Worm (Caenorhabditis elegans) whole organism, young adult: ENCODE results near the gene pdcd-2.

Experiments used
- B0261.1 ChIP-seq: sonication (generic microtip); optimal IDR thresholded peaks from 2 replicates; lab custom pipeline; 2016; ENCODE audit warnings: mild to moderate bottlenecking, missing genetic modification characterization, moderate library complexity, missing compliant biosample characterization
- F22D6.2 ChIP-seq: sonication (generic microtip); optimal IDR thresholded peaks from 2 replicates; lab custom pipeline; 2016; ENCODE audit warnings: mild to moderate bottlenecking, missing genetic modification characterization, missing compliant biosample characterization
- F23B12.7 ChIP-seq: sonication (generic microtip); optimal IDR thresholded peaks from 2 replicates; lab custom pipeline; 2017; ENCODE audit warnings: missing genetic modification characterization, mild to moderate bottlenecking, missing compliant biosample characterization, antibody characterized with exemption, moderate library complexity; ENCODE audit not compliant: insufficient read depth
- F52B5.7 ChIP-seq: sonication (generic microtip); optimal IDR thresholded peaks from 2 replicates; lab custom pipeline; 2016; ENCODE audit warnings: mild to moderate bottlenecking, missing genetic modification characterization, missing compliant biosample characterization
- K11D2.4 ChIP-seq: fragments of 200-800 bp; sonication (Bioruptor generic); IDR thresholded peaks from 2 replicates; pipeline ENCODE4 v1.3.6; 2022; ENCODE audit warnings: missing genetic modification reagents, missing genetic modification characterization, missing compliant biosample characterization
- ZK185.1 ChIP-seq: sonication (generic microtip); optimal IDR thresholded peaks from 2 replicates; lab custom pipeline; 2016; ENCODE audit warnings: mild to moderate bottlenecking, missing genetic modification characterization, missing compliant biosample characterization; ENCODE audit not compliant: poor library complexity, severe bottlenecking
- atf-7 ChIP-seq: sonication (generic microtip); optimal IDR thresholded peaks from 2 replicates; lab custom pipeline; 2017; ENCODE audit warnings: mild to moderate bottlenecking, missing genetic modification characterization, missing compliant biosample characterization
- ceh-27 ChIP-seq: fragments of 200-800 bp; sonication (Bioruptor generic); optimal IDR thresholded peaks from 2 replicates; lab custom pipeline; 2018; ENCODE audit warnings: mild to moderate bottlenecking, missing genetic modification characterization, moderate library complexity, missing compliant biosample characterization
- ceh-40 ChIP-seq: fragments of 200-800 bp; sonication (Bioruptor generic); IDR thresholded peaks from 2 replicates; pipeline ENCODE4 v1.3.6; 2022; ENCODE audit warnings: missing genetic modification characterization, missing compliant biosample characterization
- chd-7 ChIP-seq: sonication (generic microtip); optimal IDR thresholded peaks from 2 replicates; lab custom pipeline; 2016; ENCODE audit warnings: mild to moderate bottlenecking, missing genetic modification characterization, moderate library complexity, missing compliant biosample characterization
- dox-1 ChIP-seq: fragments of 200-800 bp; sonication (Bioruptor generic); IDR thresholded peaks from 2 replicates; pipeline ENCODE4 v1.3.6; 2022; ENCODE audit warnings: missing genetic modification reagents, missing genetic modification characterization, missing compliant biosample characterization
- dpff-1 ChIP-seq: sonication (generic microtip); optimal IDR thresholded peaks from 2 replicates; lab custom pipeline; 2017; ENCODE audit warnings: mild to moderate bottlenecking, missing genetic modification characterization, missing compliant biosample characterization
- dpl-1 ChIP-seq: fragments of 150-350 bp; optimal IDR thresholded peaks from 2 replicates; lab custom pipeline; 2014; ENCODE audit warnings: missing biosample characterization, missing genetic modification reagents, missing genetic modification characterization
- egl-18 ChIP-seq: fragments of 200-800 bp; sonication (Bioruptor generic); IDR thresholded peaks from 2 replicates; pipeline ENCODE4 v1.3.6; 2022; ENCODE audit warnings: missing genetic modification reagents, missing genetic modification characterization, missing compliant biosample characterization
- hmg-1.2 ChIP-seq: fragments of 200-800 bp; sonication (Bioruptor generic); IDR thresholded peaks from 2 replicates; pipeline ENCODE4 v1.3.6; 2022; ENCODE audit warnings: missing genetic modification reagents, missing genetic modification characterization, missing compliant biosample characterization
- hsf-1 ChIP-seq: fragments of 200-800 bp; sonication (Bioruptor generic); IDR thresholded peaks from 2 replicates; pipeline ENCODE4 v1.3.6; 2022; ENCODE audit warnings: missing genetic modification reagents, missing genetic modification characterization, missing compliant biosample characterization
- lin-26 ChIP-seq: fragments of 200-800 bp; sonication (Bioruptor generic); IDR thresholded peaks from 2 replicates; pipeline ENCODE4 v1.3.6; 2022; ENCODE audit warnings: missing genetic modification reagents, missing genetic modification characterization, missing compliant biosample characterization
- lin-35 ChIP-seq, 3 experiments: fragments of 150-350 bp in 2 of 3; sonication (generic microtip) in 1 of 3; optimal IDR thresholded peaks; 2 replicates each; lab custom pipeline; 2014 to 2018; ENCODE audit warnings: missing biosample characterization in 3 of 3, missing genetic modification characterization in 3 of 3, missing genetic modification reagents in 3 of 3
- lin-54 ChIP-seq: fragments of 200-800 bp; sonication (Bioruptor generic); optimal IDR thresholded peaks from 2 replicates; lab custom pipeline; 2018; ENCODE audit warnings: mild to moderate bottlenecking, missing genetic modification characterization, missing compliant biosample characterization
- lir-1 ChIP-seq: fragments of 200-800 bp; sonication (Bioruptor generic); conservative IDR thresholded peaks from 2 replicates; pipeline ENCODE4 v1.3.6; 2022; ENCODE audit warnings: missing genetic modification reagents, missing genetic modification characterization, missing compliant biosample characterization
- madf-8 ChIP-seq: fragments of 200-800 bp; sonication (Bioruptor generic); conservative IDR thresholded peaks from 2 replicates; pipeline ENCODE4 v1.3.6; 2022; ENCODE audit warnings: missing genetic modification reagents, missing genetic modification characterization, missing compliant biosample characterization
- mxl-1 ChIP-seq: sonication (generic microtip); optimal IDR thresholded peaks from 2 replicates; lab custom pipeline; 2016; ENCODE audit warnings: missing genetic modification characterization, missing compliant biosample characterization
- nfya-1 ChIP-seq: sonication (generic microtip); optimal IDR thresholded peaks from 2 replicates; lab custom pipeline; 2017; ENCODE audit warnings: antibody characterized with exemption, missing compliant biosample characterization, missing genetic modification characterization, borderline replicate concordance; ENCODE audit not compliant: insufficient read depth
- nfyb-1 ChIP-seq: fragments of 200-800 bp; sonication (Bioruptor generic); IDR thresholded peaks from 2 replicates; pipeline ENCODE4 v1.3.6; 2022; ENCODE audit warnings: missing genetic modification reagents, missing genetic modification characterization, missing compliant biosample characterization
- nhr-120 ChIP-seq: fragments of 200-800 bp; sonication (Bioruptor generic); IDR thresholded peaks from 2 replicates; pipeline ENCODE4 v1.3.6; 2022; ENCODE audit warnings: missing genetic modification characterization, missing compliant biosample characterization
- nhr-179 ChIP-seq: sonication (generic microtip); optimal IDR thresholded peaks from 2 replicates; lab custom pipeline; 2016; ENCODE audit warnings: mild to moderate bottlenecking, missing genetic modification characterization, missing compliant biosample characterization
- nhr-27 ChIP-seq: fragments of 200-800 bp; sonication (Bioruptor generic); optimal IDR thresholded peaks from 2 replicates; lab custom pipeline; 2018; ENCODE audit warnings: mild to moderate bottlenecking, missing genetic modification characterization, moderate library complexity, missing compliant biosample characterization
- snpc-1.1 ChIP-seq: sonication (generic microtip); optimal IDR thresholded peaks from 2 replicates; lab custom pipeline; 2017; ENCODE audit warnings: missing genetic modification characterization, mild to moderate bottlenecking, missing compliant biosample characterization, antibody characterized with exemption, moderate library complexity, missing genotype, missing genetic modification reagents; ENCODE audit not compliant: insufficient read depth
- sptf-2 ChIP-seq: fragments of 200-800 bp; sonication (Bioruptor generic); optimal IDR thresholded peaks from 2 replicates; lab custom pipeline; 2018; ENCODE audit warnings: mild to moderate bottlenecking, missing genetic modification characterization, missing compliant biosample characterization
- unc-62 ChIP-seq: fragments of 150-350 bp; optimal IDR thresholded peaks from 2 replicates; lab custom pipeline; 2014; ENCODE audit warnings: missing biosample characterization, missing genetic modification reagents, missing genetic modification characterization
- xnd-1 ChIP-seq: sonication (generic microtip); optimal IDR thresholded peaks from 2 replicates; lab custom pipeline; 2016; ENCODE audit warnings: missing genotype, missing genetic modification reagents, missing genetic modification characterization, missing compliant biosample characterization
- zfh-2 ChIP-seq: fragments of 200-800 bp; sonication (Bioruptor generic); conservative IDR thresholded peaks from 2 replicates; pipeline ENCODE4 v1.3.6; 2022; ENCODE audit warnings: missing genetic modification reagents, missing genetic modification characterization, missing compliant biosample characterization
- ztf-22 ChIP-seq: fragments of 200-800 bp; sonication (Bioruptor generic); optimal IDR thresholded peaks from 2 replicates; lab custom pipeline; 2018; ENCODE audit warnings: mild to moderate bottlenecking, missing genetic modification characterization, moderate library complexity, missing compliant biosample characterization
- ztf-26 ChIP-seq: sonication (generic microtip); optimal IDR thresholded peaks from 2 replicates; lab custom pipeline; 2017; ENCODE audit warnings: missing genetic modification characterization, missing compliant biosample characterization
- ztf-3 ChIP-seq: fragments of 200-800 bp; sonication (Bioruptor generic); optimal IDR thresholded peaks from 2 replicates; lab custom pipeline; 2018; ENCODE audit warnings: mild to moderate bottlenecking, missing genetic modification characterization, missing compliant biosample characterization

Gene pdcd-2

ce11 chrIII:4401142-4401541 is 16.7 kb downstream of the pdcd-2 start, which contains the start of gene R07E5.15:
Gene R07E5.15, plus strand, starts transcription at chrIII:4401442.
- TF ChIP-seq dox-1 (GFP tag; lab: Robert Waterston, UW) (no peak), ceh-40 (no peak), ztf-3 (GFP tag; lab: Kevin White, UChicago) (no peak), lin-26 (GFP tag; lab: Robert Waterston, UW) (no peak), mxl-1 (tag; lab: Kevin White, UChicago) (no peak), F22D6.2 (tag; lab: Kevin White, UChicago) (no peak), hmg-1.2 (GFP tag; lab: Robert Waterston, UW) (no peak), F52B5.7 (no peak)

ce11 chrIII:4398463-4398862 is 19.4 kb downstream of the pdcd-2 start, which contains the start of gene R07E5.6:
Gene R07E5.6, plus strand, starts transcription at chrIII:4398763.
- no peak for TF ChIP-seq xnd-1
- no peak for TF ChIP-seq nhr-179 (tag; lab: Kevin White, UChicago)
- TF ChIP-seq lin-35 (GFP tag; optimal IDR thresholded peaks at IDR 0.05; lab: Kevin White, UChicago): no peak
- no peak for TF ChIP-seq ztf-22 (GFP tag; lab: Kevin White, UChicago)
- TF ChIP-seq sptf-2 (GFP tag; lab: Kevin White, UChicago): no peak
- TF ChIP-seq zfh-2 (GFP tag; lab: Robert Waterston, UW): no peak
- no peak for TF ChIP-seq atf-7 (tag; lab: Kevin White, UChicago)
- no peak for TF ChIP-seq egl-18 (GFP tag; lab: Robert Waterston, UW)
- no peak for TF ChIP-seq dpl-1
- no peak for TF ChIP-seq ZK185.1 (tag; lab: Kevin White, UChicago)
- no peak for TF ChIP-seq F23B12.7
- no peak for TF ChIP-seq unc-62 (GFP tag; lab: Kevin White, UChicago)
- no peak for TF ChIP-seq nhr-120 (GFP tag; lab: Robert Waterston, UW)
- no peak for TF ChIP-seq lir-1 (GFP tag; lab: Robert Waterston, UW)
- TF ChIP-seq chd-7 (tag; lab: Kevin White, UChicago): no peak
- no peak for TF ChIP-seq madf-8 (GFP tag; lab: Robert Waterston, UW)
- TF ChIP-seq ztf-3 (GFP tag; lab: Kevin White, UChicago): no peak

ce11 chrIII:4397115-4397514 is 20.7 kb downstream of the pdcd-2 start, which contains the start of gene R07E5.5:
Gene R07E5.5, plus strand, starts transcription at chrIII:4397415.
- no peak for TF ChIP-seq hsf-1 (GFP tag; lab: Robert Waterston, UW)
- no peak for TF ChIP-seq ztf-26 (tag; lab: Kevin White, UChicago)
- TF ChIP-seq ztf-22 (GFP tag; lab: Kevin White, UChicago): no peak
- no peak for TF ChIP-seq B0261.1 (tag; lab: Kevin White, UChicago)
- TF ChIP-seq snpc-1.1: no peak
- TF ChIP-seq sptf-2 (GFP tag; lab: Kevin White, UChicago): no peak
- no peak for TF ChIP-seq nfya-1
- no peak for TF ChIP-seq madf-8 (GFP tag; lab: Robert Waterston, UW)
- no peak for TF ChIP-seq K11D2.4 (GFP tag; lab: Robert Waterston, UW)
- TF ChIP-seq ceh-27 (GFP tag; lab: Kevin White, UChicago): no peak
- no peak for TF ChIP-seq dpff-1
- TF ChIP-seq nfyb-1 (GFP tag; lab: Robert Waterston, UW): no peak
- no peak for TF ChIP-seq nhr-27 (tag; lab: Kevin White, UChicago)
- no peak for TF ChIP-seq lir-1 (GFP tag; lab: Robert Waterston, UW)
- TF ChIP-seq F52B5.7: no peak
- no peak for TF ChIP-seq lin-54 (GFP tag; lab: Kevin White, UChicago)
- TF ChIP-seq ceh-40: no peak
